Fruit fly (Drosophila melanogaster) whole organism, embryonic: ENCODE measurements around the gene CG7408.

Experiments
- Antp ChIP-seq: fragments of 200-800 bp; sonication (Bioruptor generic); optimal IDR thresholded peaks from 3 replicates; lab custom pipeline; 2016; ENCODE audit warnings: missing biosample characterization, missing genetic modification characterization
- Atf6 ChIP-seq: fragments of 200-800 bp; sonication (Bioruptor generic); IDR thresholded peaks from 2 replicates; pipeline ENCODE4 v1.3.6; 2022; ENCODE audit warnings: missing biosample characterization, missing genetic modification characterization
- BEAF-32 ChIP-seq: fragments of 200-800 bp; sonication (Bioruptor generic); optimal IDR thresholded peaks from 3 replicates; lab custom pipeline; 2017; ENCODE audit warnings: missing biosample characterization, missing genetic modification characterization, mild to moderate bottlenecking, moderate library complexity, missing genetic modification reagents
- CG10654 ChIP-seq: fragments of 200-800 bp; sonication (Bioruptor generic); optimal IDR thresholded peaks from 2 replicates; lab custom pipeline; 2016; ENCODE audit warnings: missing biosample characterization, missing genetic modification characterization
- CG10979 ChIP-seq: fragments of 200-800 bp; sonication (Bioruptor generic); optimal IDR thresholded peaks from 2 replicates; lab custom pipeline; 2018; ENCODE audit warnings: missing biosample characterization, mild to moderate bottlenecking, missing genetic modification characterization, moderate library complexity
- CG11723 ChIP-seq: fragments of 200-800 bp; sonication (Bioruptor generic); optimal IDR thresholded peaks from 2 replicates; lab custom pipeline; 2017; ENCODE audit warnings: missing biosample characterization, mild to moderate bottlenecking, missing genetic modification characterization
- CG12104 ChIP-seq: fragments of 200-800 bp; sonication (Bioruptor generic); optimal IDR thresholded peaks from 3 replicates; lab custom pipeline; 2016; ENCODE audit warnings: missing biosample characterization, missing genetic modification characterization
- CG13123 ChIP-seq: fragments of 200-800 bp; sonication (Bioruptor generic); optimal IDR thresholded peaks from 2 replicates; lab custom pipeline; 2016; ENCODE audit warnings: missing biosample characterization, missing genetic modification characterization
- CG14860 ChIP-seq: fragments of 200-800 bp; sonication (Bioruptor generic); IDR thresholded peaks from 3 replicates; pipeline ENCODE4 v1.3.6; 2022; ENCODE audit warnings: missing biosample characterization, missing genetic modification characterization; ENCODE audit not compliant: partially characterized antibody
- CG17359 ChIP-seq: fragments of 200-800 bp; sonication (Bioruptor generic); optimal IDR thresholded peaks from 3 replicates; lab custom pipeline; 2018; ENCODE audit warnings: missing biosample characterization, mild to moderate bottlenecking, missing genetic modification characterization, moderate library complexity
- CG17361 ChIP-seq: fragments of 200-800 bp; sonication (Bioruptor generic); IDR thresholded peaks from 3 replicates; pipeline ENCODE4 v1.3.6; 2022; ENCODE audit warnings: missing biosample characterization, missing genetic modification characterization
- CG17385 ChIP-seq: fragments of 200-800 bp; sonication (Bioruptor generic); optimal IDR thresholded peaks from 3 replicates; lab custom pipeline; 2018; ENCODE audit warnings: missing biosample characterization, mild to moderate bottlenecking, missing genetic modification characterization
- CG17568 ChIP-seq: fragments of 200-800 bp; sonication (Bioruptor generic); optimal IDR thresholded peaks from 2 replicates; lab custom pipeline; 2018; ENCODE audit warnings: missing biosample characterization, mild to moderate bottlenecking, missing genetic modification characterization, moderate library complexity
- CG18011 ChIP-seq: fragments of 200-800 bp; sonication (Bioruptor generic); optimal IDR thresholded peaks from 2 replicates; lab custom pipeline; 2017; ENCODE audit warnings: missing biosample characterization, missing genetic modification characterization, mild to moderate bottlenecking, moderate library complexity, missing genotype
- CG2712 ChIP-seq: fragments of 200-800 bp; optimal IDR thresholded peaks from 3 replicates; lab custom pipeline; 2019; ENCODE audit warnings: missing biosample characterization, mild to moderate bottlenecking, missing genetic modification characterization, moderate library complexity
- CG4360 ChIP-seq: fragments of 200-800 bp; sonication (Bioruptor generic); IDR thresholded peaks from 2 replicates; pipeline ENCODE4 v1.3.6; 2022; ENCODE audit warnings: missing biosample characterization, missing genetic modification characterization
- CG6654 ChIP-seq: fragments of 200-800 bp; sonication (Bioruptor generic); optimal IDR thresholded peaks from 2 replicates; lab custom pipeline; 2017; ENCODE audit warnings: missing biosample characterization, mild to moderate bottlenecking, missing genetic modification characterization
- CG9215 ChIP-seq: fragments of 200-800 bp; sonication (Bioruptor generic); IDR thresholded peaks from 2 replicates; pipeline ENCODE4 v1.3.6; 2022; ENCODE audit warnings: missing biosample characterization, missing genetic modification characterization
- Deaf1 ChIP-seq: fragments of 200-800 bp; optimal IDR thresholded peaks from 3 replicates; lab custom pipeline; 2019; ENCODE audit warnings: missing biosample characterization, mild to moderate bottlenecking, missing genetic modification characterization, moderate library complexity
- Dfd ChIP-seq, 2 experiments: fragments of >200 bp; optimal IDR thresholded peaks; 2 replicates each; lab custom pipeline; 2017; ENCODE audit warnings: missing biosample characterization in 2 of 2, missing genetic modification characterization in 2 of 2
- Dip3 ChIP-seq: fragments of 200-800 bp; sonication (Bioruptor generic); optimal IDR thresholded peaks from 3 replicates; lab custom pipeline; 2016; ENCODE audit warnings: missing biosample characterization, missing genetic modification characterization
- Eip74EF ChIP-seq, 2 experiments: fragments of 200-800 bp in 1 of 2; fragments of >200 bp in 1 of 2; sonication (Bioruptor generic) in 1 of 2; optimal IDR thresholded peaks; 2 replicates each; lab custom pipeline; 2017 to 2019; ENCODE audit warnings: missing biosample characterization in 2 of 2, missing genetic modification characterization in 2 of 2, mild to moderate bottlenecking in 1 of 2, moderate library complexity in 1 of 2
- Elba2 ChIP-seq: fragments of 200-800 bp; sonication (Bioruptor generic); optimal IDR thresholded peaks from 3 replicates; lab custom pipeline; 2016; ENCODE audit warnings: missing biosample characterization, missing genetic modification characterization
- Fer2 ChIP-seq: fragments of 200-800 bp; sonication (Bioruptor generic); optimal IDR thresholded peaks from 2 replicates; lab custom pipeline; 2018; ENCODE audit warnings: missing biosample characterization, mild to moderate bottlenecking, missing genetic modification characterization, moderate library complexity
- Jarid2 ChIP-seq: fragments of 200-800 bp; sonication (Bioruptor generic); optimal IDR thresholded peaks from 3 replicates; lab custom pipeline; 2017; ENCODE audit warnings: mild to moderate bottlenecking, missing biosample characterization, missing genetic modification reagents, missing genetic modification characterization
- MTF-1 ChIP-seq: fragments of 200-800 bp; sonication (Bioruptor generic); optimal IDR thresholded peaks from 2 replicates; lab custom pipeline; 2018; ENCODE audit warnings: missing biosample characterization, mild to moderate bottlenecking, missing genetic modification characterization, borderline replicate concordance
- Mad ChIP-seq: fragments of 200-800 bp; sonication (Bioruptor generic); optimal IDR thresholded peaks from 2 replicates; lab custom pipeline; 2016; ENCODE audit warnings: missing biosample characterization, missing genetic modification characterization
- Max ChIP-seq: fragments of 200-800 bp; sonication (Bioruptor generic); optimal IDR thresholded peaks from 2 replicates; lab custom pipeline; 2016; ENCODE audit warnings: missing biosample characterization, mild to moderate bottlenecking, missing genetic modification characterization
- NFAT ChIP-seq: fragments of 200-800 bp; sonication (Bioruptor generic); IDR thresholded peaks from 2 replicates; pipeline ENCODE4 v1.3.6; 2022; ENCODE audit warnings: missing biosample characterization, missing genetic modification characterization
- Optix ChIP-seq: fragments of 200-800 bp; sonication (Bioruptor generic); IDR thresholded peaks from 3 replicates; pipeline ENCODE4 v1.3.6; 2022; ENCODE audit warnings: missing biosample characterization, missing genetic modification characterization
- Side ChIP-seq: fragments of 200-800 bp; sonication (Bioruptor generic); optimal IDR thresholded peaks from 2 replicates; lab custom pipeline; 2016; ENCODE audit warnings: missing biosample characterization, missing genetic modification characterization
- Ssrp ChIP-seq: fragments of 200-800 bp; sonication (Bioruptor generic); optimal IDR thresholded peaks from 2 replicates; lab custom pipeline; 2018; ENCODE audit warnings: missing biosample characterization, mild to moderate bottlenecking, missing genetic modification characterization, moderate library complexity
- Usf ChIP-seq: fragments of 200-800 bp; sonication (Bioruptor generic); optimal IDR thresholded peaks from 2 replicates; lab custom pipeline; 2017; ENCODE audit warnings: missing genotype, missing biosample characterization, missing genetic modification characterization
- amos ChIP-seq: fragments of 200-800 bp; sonication (Bioruptor generic); IDR thresholded peaks from 2 replicates; pipeline ENCODE4 v1.3.6; 2022; ENCODE audit warnings: missing biosample characterization, missing genetic modification characterization; ENCODE audit not compliant: partially characterized antibody
- ara ChIP-seq: fragments of 200-800 bp; sonication (Bioruptor generic); IDR thresholded peaks from 2 replicates; pipeline ENCODE4 v1.3.6; 2022; ENCODE audit warnings: missing biosample characterization, missing genetic modification characterization
- bowl ChIP-seq: fragments of 200-800 bp; sonication (Bioruptor generic); IDR thresholded peaks from 2 replicates; pipeline ENCODE4 v1.3.6; 2022; ENCODE audit warnings: missing biosample characterization, missing genetic modification characterization
- cato ChIP-seq: fragments of 200-800 bp; sonication (Bioruptor generic); optimal IDR thresholded peaks from 2 replicates; lab custom pipeline; 2016; ENCODE audit warnings: missing biosample characterization, missing genetic modification characterization, borderline replicate concordance
- chif ChIP-seq, 2 experiments: fragments of 200-800 bp; sonication (Bioruptor generic); optimal IDR thresholded peaks; 3 replicates each; lab custom pipeline; 2016; ENCODE audit warnings: missing biosample characterization in 2 of 2, missing genetic modification characterization in 2 of 2
- crol ChIP-seq: fragments of 200-800 bp; sonication (Bioruptor generic); IDR thresholded peaks from 2 replicates; pipeline ENCODE4 v1.3.6; 2022; ENCODE audit warnings: missing biosample characterization, missing genetic modification characterization
- en ChIP-seq: fragments of 200-800 bp; sonication (Bioruptor generic); optimal IDR thresholded peaks from 2 replicates; lab custom pipeline; 2016; ENCODE audit warnings: missing biosample characterization, missing genetic modification characterization
- gfzf ChIP-seq: fragments of 200-800 bp; sonication (Bioruptor generic); optimal IDR thresholded peaks from 2 replicates; lab custom pipeline; 2016; ENCODE audit warnings: missing biosample characterization, mild to moderate bottlenecking, missing genetic modification characterization, moderate library complexity
- gsb-n ChIP-seq: fragments of 200-800 bp; sonication (Bioruptor generic); optimal IDR thresholded peaks from 3 replicates; lab custom pipeline; 2018; ENCODE audit warnings: missing biosample characterization, mild to moderate bottlenecking, missing genetic modification characterization
- jumu ChIP-seq: fragments of 200-800 bp; sonication (Bioruptor generic); optimal IDR thresholded peaks from 3 replicates; lab custom pipeline; 2016; ENCODE audit warnings: missing biosample characterization, missing genetic modification characterization
- nau ChIP-seq: fragments of 200-800 bp; sonication (Bioruptor generic); optimal IDR thresholded peaks from 3 replicates; lab custom pipeline; 2017; ENCODE audit warnings: missing biosample characterization, mild to moderate bottlenecking, missing genetic modification characterization, missing genetic modification reagents
- odd ChIP-seq: fragments of 200-800 bp; sonication (Bioruptor generic); optimal IDR thresholded peaks from 2 replicates; lab custom pipeline; 2017; ENCODE audit warnings: missing biosample characterization, mild to moderate bottlenecking, missing genetic modification characterization
- salm ChIP-seq: fragments of 200-800 bp; sonication (Bioruptor generic); optimal IDR thresholded peaks from 2 replicates; lab custom pipeline; 2018; ENCODE audit warnings: missing biosample characterization, mild to moderate bottlenecking, missing genetic modification characterization
- seq ChIP-seq: fragments of 200-800 bp; sonication (Bioruptor generic); IDR thresholded peaks from 2 replicates; pipeline ENCODE4 v1.3.6; 2022; ENCODE audit warnings: missing biosample characterization, missing genetic modification characterization
- sug ChIP-seq: fragments of 200-800 bp; optimal IDR thresholded peaks from 2 replicates; lab custom pipeline; 2019; ENCODE audit warnings: missing biosample characterization, mild to moderate bottlenecking, missing genetic modification characterization, moderate library complexity

The CG7408 gene

dm6 chr3L:17856655-17857479, 22.0 kb upstream of the CG7408 start, which contains the start of gene CG5535:
CG5535 (minus strand) TSS chr3L:17856794.
- no peak for TF ChIP-seq BEAF-32 (GFP tag; lab: Kevin White, UChicago)
- TF ChIP-seq CG11723 (GFP tag; lab: Kevin White, UChicago), result peak; percentile 78
- peak; percentile 74 for TF ChIP-seq NFAT (GFP tag; lab: Robert Waterston, UW)
- peak; percentile 43 for TF ChIP-seq CG10654 (GFP tag; lab: Kevin White, UChicago)
- peak; percentile 87 for TF ChIP-seq Ssrp
- no peak for TF ChIP-seq Elba2 (GFP tag; lab: Kevin White, UChicago)
- TF ChIP-seq CG10979, result peak; percentile 86
- no peak for TF ChIP-seq Dfd (GFP tag; optimal IDR thresholded peaks at IDR 0.05; lab: Kevin White, UChicago)
- no peak for TF ChIP-seq amos
- no peak for TF ChIP-seq CG17568 (GFP tag; lab: Kevin White, UChicago)
- TF ChIP-seq CG14860, result no peak
- TF ChIP-seq CG12104 (GFP tag; lab: Kevin White, UChicago), result peak; percentile 78
- peak; percentile 26 for TF ChIP-seq CG6654
- peak; percentile 61 for TF ChIP-seq CG18011 (GFP tag; lab: Kevin White, UChicago)
- peak; percentile 69 for TF ChIP-seq cato (GFP tag; lab: Kevin White, UChicago)
- peak in 1 of 2 experiments; percentile 82 for TF ChIP-seq Eip74EF (GFP tag; optimal IDR thresholded peaks at IDR 0.05; lab: Kevin White, UChicago)
- peak; percentile 64 for TF ChIP-seq Side (GFP tag; lab: Kevin White, UChicago)
- peak; percentile 59 for TF ChIP-seq gsb-n
- TF ChIP-seq odd, result peak; percentile 85
- peak; percentile 46 for TF ChIP-seq crol (GFP tag; lab: Robert Waterston, UW)
- TF ChIP-seq MTF-1 (GFP tag; lab: Kevin White, UChicago), result peak; percentile 59
- TF ChIP-seq salm, result peak; percentile 60
- TF ChIP-seq CG13123, result no peak
- peak; percentile 59 for TF ChIP-seq CG17359 (tag; lab: Kevin White, UChicago)
- TF ChIP-seq Deaf1 (tag; lab: Kevin White, UChicago), result peak; percentile 45
- TF ChIP-seq gfzf, result no peak
- peak; percentile 71 for TF ChIP-seq sug (tag; lab: Kevin White, UChicago)
- peak; percentile 24 for TF ChIP-seq en (GFP tag; lab: Kevin White, UChicago)
- no peak for TF ChIP-seq nau (GFP tag; lab: Kevin White, UChicago)
- no peak for TF ChIP-seq bowl
- peak; percentile 58 for TF ChIP-seq CG9215 (GFP tag; lab: Robert Waterston, UW)
- peak; percentile 62 for TF ChIP-seq ara
- peak; percentile 80 for TF ChIP-seq CG17385
- TF ChIP-seq Dip3, result peak; percentile 17
- peak; percentile 28; the same call in 2 of the 3 replicates for TF ChIP-seq Optix
- peak; percentile 17 for TF ChIP-seq Fer2 (tag; lab: Kevin White, UChicago)
- TF ChIP-seq Usf (GFP tag; lab: Kevin White, UChicago), result peak; percentile 80
- TF ChIP-seq Atf6 (GFP tag; lab: Robert Waterston, UW), result no peak; the same call in 1 of the 2 replicates
- peak; percentile 48 for TF ChIP-seq Max
- TF ChIP-seq CG2712, result peak; percentile 86
- TF ChIP-seq CG4360 (GFP tag; lab: Robert Waterston, UW), result no peak
- TF ChIP-seq CG17361, result peak; percentile 99
- TF ChIP-seq Mad (GFP tag; lab: Kevin White, UChicago), result peak; percentile 7
- TF ChIP-seq jumu (GFP tag; lab: Kevin White, UChicago), result peak; percentile 51
- peak; percentile 73 for TF ChIP-seq Antp
- peak; percentile 35 for TF ChIP-seq Jarid2 (GFP tag; lab: Kevin White, UChicago)
- peak in 1 of 2 experiments; percentile 41 for TF ChIP-seq chif (GFP tag; optimal IDR thresholded peaks at IDR 0.05; lab: Kevin White, UChicago)
- TF ChIP-seq seq (GFP tag; lab: Robert Waterston, UW), result peak; percentile 49
